Worm (Caenorhabditis elegans) whole organism, L2 larva: ENCODE results near the gene flp-6.

Source experiments
- C34F6.9 ChIP-seq: fragments of 150-350 bp; optimal IDR thresholded peaks from 2 replicates; lab custom pipeline; 2014; ENCODE audit warnings: missing biosample characterization, missing genetic modification characterization
- R02D3.7 ChIP-seq: fragments of 150-350 bp; optimal IDR thresholded peaks from 2 replicates; lab custom pipeline; 2014; ENCODE audit warnings: missing biosample characterization, missing genetic modification characterization
- ZK546.5 ChIP-seq: sonication (generic microtip); optimal IDR thresholded peaks from 2 replicates; lab custom pipeline; 2017; ENCODE audit warnings: missing biosample characterization, missing genetic modification characterization
- aly-2 ChIP-seq: fragments of 150-350 bp; optimal IDR thresholded peaks from 2 replicates; lab custom pipeline; 2014; ENCODE audit warnings: missing biosample characterization, missing genetic modification characterization
- blmp-1 ChIP-seq: sonication (generic microtip); optimal IDR thresholded peaks from 2 replicates; lab custom pipeline; 2017; ENCODE audit warnings: missing genetic modification characterization, mild to moderate bottlenecking, missing compliant biosample characterization, antibody characterized with exemption, moderate library complexity; ENCODE audit not compliant: insufficient read depth
- crh-2 ChIP-seq: sonication (generic microtip); optimal IDR thresholded peaks from 2 replicates; lab custom pipeline; 2017; ENCODE audit warnings: missing biosample characterization, missing genetic modification characterization
- elt-1 ChIP-seq: fragments of 150-350 bp; optimal IDR thresholded peaks from 2 replicates; lab custom pipeline; 2014; ENCODE audit warnings: missing biosample characterization, missing genetic modification characterization
- elt-3 ChIP-seq: sonication (generic microtip); optimal IDR thresholded peaks from 2 replicates; lab custom pipeline; 2017; ENCODE audit warnings: missing biosample characterization, missing genetic modification characterization
- gmeb-1 ChIP-seq: fragments of 150-350 bp; optimal IDR thresholded peaks from 2 replicates; lab custom pipeline; 2014; ENCODE audit warnings: missing biosample characterization, missing genetic modification characterization
- lin-11 ChIP-seq: fragments of 150-350 bp; sonication (generic microtip); optimal IDR thresholded peaks from 2 replicates; lab custom pipeline; 2014; ENCODE audit warnings: missing biosample characterization, missing genetic modification characterization, inconsistent platforms, mixed read lengths
- lin-13 ChIP-seq: fragments of 150-350 bp; optimal IDR thresholded peaks from 2 replicates; lab custom pipeline; 2014; ENCODE audit warnings: missing biosample characterization, missing genetic modification reagents, missing genetic modification characterization
- lin-39 ChIP-seq: fragments of 150-350 bp; optimal IDR thresholded peaks from 2 replicates; lab custom pipeline; 2014; ENCODE audit warnings: missing biosample characterization, missing genetic modification reagents, missing genetic modification characterization
- lsy-2 ChIP-seq, 2 experiments: fragments of 150-350 bp in 1 of 2; sonication (generic microtip) in 1 of 2; optimal IDR thresholded peaks; 2 replicates each; lab custom pipeline; 2014 to 2017; ENCODE audit warnings: missing biosample characterization in 2 of 2, missing genetic modification characterization in 2 of 2
- mab-5 ChIP-seq: fragments of 150-350 bp; optimal IDR thresholded peaks from 2 replicates; lab custom pipeline; 2014; ENCODE audit warnings: missing biosample characterization, missing genetic modification characterization
- mbf-1 ChIP-seq: sonication (generic microtip); optimal IDR thresholded peaks from 2 replicates; lab custom pipeline; 2017; ENCODE audit warnings: missing biosample characterization, missing genetic modification characterization
- mdl-1 ChIP-seq, 2 experiments: fragments of 150-350 bp in 1 of 2; sonication (generic microtip) in 1 of 2; optimal IDR thresholded peaks; 2 replicates each; lab custom pipeline; 2017; ENCODE audit warnings: missing biosample characterization in 2 of 2, missing genetic modification characterization in 2 of 2
- nhr-10 ChIP-seq: sonication (generic microtip); optimal IDR thresholded peaks from 2 replicates; lab custom pipeline; 2017; ENCODE audit warnings: missing biosample characterization, missing genetic modification characterization
- nhr-11 ChIP-seq: fragments of 150-350 bp; optimal IDR thresholded peaks from 2 replicates; lab custom pipeline; 2014; ENCODE audit warnings: missing biosample characterization, missing genetic modification characterization
- nhr-12 ChIP-seq: fragments of 150-350 bp; optimal IDR thresholded peaks from 2 replicates; lab custom pipeline; 2014; ENCODE audit warnings: missing biosample characterization, missing genetic modification characterization
- nhr-129 ChIP-seq: fragments of 150-350 bp; optimal IDR thresholded peaks from 2 replicates; lab custom pipeline; 2014; ENCODE audit warnings: missing biosample characterization, missing genetic modification characterization
- nhr-21 ChIP-seq: fragments of 150-350 bp; optimal IDR thresholded peaks from 2 replicates; lab custom pipeline; 2014; ENCODE audit warnings: missing biosample characterization, missing genetic modification characterization
- nhr-23 ChIP-seq: fragments of 150-350 bp; optimal IDR thresholded peaks from 2 replicates; lab custom pipeline; 2014; ENCODE audit warnings: missing biosample characterization, missing genetic modification reagents, missing genetic modification characterization
- nhr-237 ChIP-seq: fragments of 150-350 bp; optimal IDR thresholded peaks from 2 replicates; lab custom pipeline; 2014; ENCODE audit warnings: missing biosample characterization, missing genetic modification characterization
- nhr-25 ChIP-seq: fragments of 150-350 bp; sonication (generic microtip); optimal IDR thresholded peaks from 3 replicates; lab custom pipeline; 2014; ENCODE audit warnings: missing biosample characterization, missing genetic modification characterization
- nhr-77 ChIP-seq: fragments of 150-350 bp; optimal IDR thresholded peaks from 2 replicates; lab custom pipeline; 2014; ENCODE audit warnings: missing biosample characterization, missing genetic modification characterization
- peb-1 ChIP-seq: fragments of 150-350 bp; optimal IDR thresholded peaks from 2 replicates; lab custom pipeline; 2014; ENCODE audit warnings: missing biosample characterization, missing genetic modification characterization
- skn-1 ChIP-seq: sonication (generic microtip); optimal IDR thresholded peaks from 2 replicates; lab custom pipeline; 2017; ENCODE audit warnings: missing biosample characterization, missing genetic modification characterization
- sma-9 ChIP-seq, 2 experiments: fragments of 150-350 bp in 1 of 2; sonication (generic microtip) in 1 of 2; optimal IDR thresholded peaks; 2 replicates each; lab custom pipeline; 2014 to 2016; ENCODE audit warnings: missing genetic modification characterization in 2 of 2, mild to moderate bottlenecking in 1 of 2, missing biosample characterization in 1 of 2, missing compliant biosample characterization in 1 of 2, missing genetic modification reagents in 1 of 2, moderate library complexity in 1 of 2
- snpc-4 ChIP-seq: fragments of 150-350 bp; optimal IDR thresholded peaks from 2 replicates; lab custom pipeline; 2014; ENCODE audit warnings: missing biosample characterization, missing genetic modification characterization
- unc-55 ChIP-seq: fragments of 150-350 bp; sonication (generic microtip); optimal IDR thresholded peaks from 3 replicates; lab custom pipeline; 2014; ENCODE audit warnings: missing biosample characterization, missing genetic modification reagents, missing genetic modification characterization
- unc-62 ChIP-seq: fragments of 150-350 bp; optimal IDR thresholded peaks from 2 replicates; lab custom pipeline; 2014; ENCODE audit warnings: missing biosample characterization, missing genetic modification reagents, missing genetic modification characterization
- zag-1 ChIP-seq: fragments of 150-350 bp; optimal IDR thresholded peaks from 2 replicates; lab custom pipeline; 2014; ENCODE audit warnings: missing biosample characterization, missing genetic modification characterization
- ztf-11 ChIP-seq: sonication (generic microtip); optimal IDR thresholded peaks from 2 replicates; lab custom pipeline; 2017; ENCODE audit warnings: missing biosample characterization, missing genetic modification characterization
- ztf-4 ChIP-seq: fragments of 150-350 bp; optimal IDR thresholded peaks from 2 replicates; lab custom pipeline; 2014; ENCODE audit warnings: missing biosample characterization, missing genetic modification characterization

The flp-6 gene

ce11 chrV:9424514-9424913, 47.3 kb upstream of the flp-6 start (continued):
- peak; percentile 0 for TF ChIP-seq nhr-21 (tag; lab: Kevin White, UChicago)
- no peak for TF ChIP-seq nhr-77 (tag; lab: Kevin White, UChicago)
- no peak for TF ChIP-seq ztf-4 (tag; lab: Kevin White, UChicago)
- no peak for TF ChIP-seq peb-1 (tag; lab: Kevin White, UChicago)
- no peak for TF ChIP-seq ZK546.5 (tag; lab: Kevin White, UChicago)
- TF ChIP-seq elt-1 (tag; lab: Kevin White, UChicago): no peak
- no peak for TF ChIP-seq skn-1 (tag; lab: Kevin White, UChicago)
- TF ChIP-seq unc-55 (GFP tag; lab: Kevin White, UChicago): no peak
- no peak for TF ChIP-seq nhr-12 (tag; lab: Kevin White, UChicago)
- TF ChIP-seq lsy-2 (tag; optimal IDR thresholded peaks at IDR 0.05; lab: Kevin White, UChicago): peak in 1 of 2 experiments; percentile 21
- no peak for TF ChIP-seq elt-3 (tag; lab: Kevin White, UChicago)

DNA sequence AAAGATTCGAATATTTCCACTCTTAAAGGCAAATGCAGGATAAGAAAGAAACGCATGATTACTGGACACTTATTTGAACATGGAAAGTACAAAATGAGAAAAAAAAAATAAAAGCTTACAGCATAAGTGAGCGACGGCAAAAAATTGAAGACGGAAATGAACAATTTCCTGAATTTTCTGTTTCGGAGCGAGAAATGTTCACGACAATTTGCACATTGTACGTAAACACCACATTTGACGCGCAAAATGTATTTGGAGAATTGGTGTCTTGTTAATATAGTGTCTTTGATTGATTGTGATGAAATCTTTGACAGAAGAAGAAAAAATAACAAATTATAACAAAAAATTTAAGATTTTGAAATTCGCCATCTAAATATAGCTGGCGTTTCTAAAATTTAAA, 46.2 kb upstream of the flp-6 start, which contains the start of gene F36D4.5:
TSS of gene F36D4.5 (minus strand) at position 225 of the 400 bp plus-strand sequence.
- TF ChIP-seq lin-39 (tag; lab: Kevin White, UChicago) (no peak), nhr-23 (tag; lab: Kevin White, UChicago) (no peak), peb-1 (tag; lab: Kevin White, UChicago) (no peak), unc-55 (GFP tag; lab: Kevin White, UChicago) (peak; percentile 38), sma-9 (GFP tag; optimal IDR thresholded peaks at IDR 0.05; lab: Kevin White, UChicago) (peak; percentile 39), sma-9 (tag; optimal IDR thresholded peaks at IDR 0.05; lab: Kevin White, UChicago) (no peak), nhr-129 (tag; lab: Kevin White, UChicago) (peak; percentile 14), gmeb-1 (tag; lab: Kevin White, UChicago) (no peak), C34F6.9 (peak; percentile 65), ZK546.5 (tag; lab: Kevin White, UChicago) (no peak), mbf-1 (tag; lab: Kevin White, UChicago) (no peak), crh-2 (tag; lab: Kevin White, UChicago) (no peak), zag-1 (no peak), elt-1 (tag; lab: Kevin White, UChicago) (no peak), nhr-11 (no peak), mab-5 (tag; lab: Kevin White, UChicago) (no peak), blmp-1 (no peak), lin-11 (tag; lab: Kevin White, UChicago) (no peak), elt-3 (tag; lab: Kevin White, UChicago) (no peak), nhr-237 (tag; lab: Kevin White, UChicago) (no peak), lsy-2 (tag; optimal IDR thresholded peaks at IDR 0.05; lab: Kevin White, UChicago) (peak in 1 of 2 experiments; percentile 47), aly-2 (tag; lab: Kevin White, UChicago) (no peak), nhr-25 (tag; lab: Kevin White, UChicago) (peak; percentile 2)

DNA sequence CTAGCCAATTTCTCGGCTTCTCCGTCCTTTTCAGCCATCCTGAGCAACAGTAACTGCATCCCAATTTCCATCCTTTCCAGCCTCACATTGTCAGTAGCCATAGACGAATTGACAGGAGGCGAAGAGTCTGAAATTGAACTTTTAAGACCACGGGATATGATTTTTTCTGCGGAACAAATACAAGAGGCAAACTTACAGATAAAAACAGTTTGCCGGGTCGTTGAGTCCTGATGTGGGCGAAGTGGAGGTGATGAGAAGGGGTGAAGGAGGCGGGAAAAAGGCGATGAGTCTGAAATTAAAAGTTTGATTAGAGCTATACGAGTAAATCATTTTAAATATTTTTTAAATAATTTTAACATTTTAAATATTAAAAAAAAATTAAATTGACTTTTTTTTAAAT, 44.7 kb upstream of the flp-6 start, which contains the start of gene F36D4.6:
TSS of gene F36D4.6 (minus strand) at position 101 of the 400 bp plus-strand sequence.
- TF ChIP-seq nhr-21 (tag; lab: Kevin White, UChicago) (no peak), R02D3.7 (no peak), unc-62 (GFP tag; lab: Kevin White, UChicago) (no peak), nhr-10 (tag; lab: Kevin White, UChicago) (no peak), nhr-237 (tag; lab: Kevin White, UChicago) (no peak), peb-1 (tag; lab: Kevin White, UChicago) (no peak), ztf-11 (tag; lab: Kevin White, UChicago) (no peak), sma-9 (GFP tag; optimal IDR thresholded peaks at IDR 0.05; lab: Kevin White, UChicago) (no peak), sma-9 (tag; optimal IDR thresholded peaks at IDR 0.05; lab: Kevin White, UChicago) (no peak), nhr-129 (tag; lab: Kevin White, UChicago) (no peak), nhr-12 (tag; lab: Kevin White, UChicago) (no peak), lin-13 (GFP tag; lab: Kevin White, UChicago) (no peak), crh-2 (tag; lab: Kevin White, UChicago) (no peak), mdl-1 (tag; optimal IDR thresholded peaks at IDR 0.05; lab: Kevin White, UChicago) (no peak), elt-1 (tag; lab: Kevin White, UChicago) (no peak), snpc-4 (tag; lab: Kevin White, UChicago) (no peak)
